Worm (Caenorhabditis elegans): ENCODE results near the gene thn-5.

ce11 chrIV:5221721-5222120 is 8.9 kb upstream of the thn-5 start:
- TF ChIP-seq flt-1 (GFP tag; IDR thresholded peaks at IDR 0.05): no peak
- no peak for TF ChIP-seq klf-2 (GFP tag; conservative IDR thresholded peaks at IDR 0.05)
